Fruit fly (Drosophila melanogaster): ENCODE results near the gene ymp.

dm6 chr3R:25559348-25559747 is 49.6 kb downstream of the ymp start:
- TF ChIP-seq Hr83 (GFP tag; optimal IDR thresholded peaks at IDR 0.05; ENCODE audit: poor library complexity, severe bottlenecking) (no peak), GATAd (GFP tag; optimal IDR thresholded peaks at IDR 0.05) (no peak), Jra (GFP tag; optimal IDR thresholded peaks at IDR 0.05) (no peak), CG9705 (GFP tag; optimal IDR thresholded peaks at IDR 0.05) (no peak), Myc (optimal IDR thresholded peaks at IDR 0.05) (no peak)
